Fruit fly (Drosophila melanogaster): Measurements from ENCODE around the gene CG13901.

dm6 chr3L:841260-841659 lies 3.6 kb upstream of the CG13901 start, which contains the start of the genes JMJD5 and Gr61a:
- no peak for TF ChIP-seq usp (GFP tag; optimal IDR thresholded peaks at IDR 0.05)
- no peak for TF ChIP-seq Dll (optimal IDR thresholded peaks at IDR 0.05)
- TF ChIP-seq psq (optimal IDR thresholded peaks at IDR 0.05) = no peak
- no peak for TF ChIP-seq EcR (GFP tag; optimal IDR thresholded peaks at IDR 0.05)
- TF ChIP-seq CG8478 (optimal IDR thresholded peaks at IDR 0.05) = no peak
- TF ChIP-seq pan (optimal IDR thresholded peaks at IDR 0.05) = no peak
